Fruit fly (Drosophila melanogaster) whole organism, embryonic: ENCODE results near the gene CG9132.

Experiments used
- CG10209 ChIP-seq: fragments of 200-800 bp; sonication (Bioruptor generic); optimal IDR thresholded peaks from 3 replicates; lab custom pipeline; 2017; ENCODE audit warnings: missing biosample characterization, mild to moderate bottlenecking, missing genetic modification characterization, missing genetic modification reagents
- CG11696 ChIP-seq: fragments of 200-800 bp; sonication (Bioruptor generic); IDR thresholded peaks from 2 replicates; pipeline ENCODE4 v1.3.6; 2022; ENCODE audit warnings: missing biosample characterization, missing genetic modification characterization
- CG12744 ChIP-seq: fragments of 200-800 bp; sonication (Bioruptor generic); optimal IDR thresholded peaks from 2 replicates; lab custom pipeline; 2016; ENCODE audit warnings: missing biosample characterization, missing genetic modification characterization
- CG13424 ChIP-seq: fragments of 200-800 bp; sonication (Bioruptor generic); optimal IDR thresholded peaks from 2 replicates; lab custom pipeline; 2019; ENCODE audit warnings: missing biosample characterization, mild to moderate bottlenecking, missing genetic modification characterization, moderate library complexity
- CG14710 ChIP-seq: fragments of 200-800 bp; sonication (Bioruptor generic); optimal IDR thresholded peaks from 3 replicates; lab custom pipeline; 2019; ENCODE audit warnings: missing biosample characterization, mild to moderate bottlenecking, missing genetic modification characterization, moderate library complexity
- CG15514 ChIP-seq: fragments of 200-800 bp; sonication (Bioruptor generic); optimal IDR thresholded peaks from 3 replicates; lab custom pipeline; 2017; ENCODE audit warnings: missing biosample characterization, missing genetic modification characterization, mild to moderate bottlenecking, moderate library complexity, missing genetic modification reagents
- CG18619 ChIP-seq: fragments of 200-800 bp; sonication (Bioruptor generic); optimal IDR thresholded peaks from 3 replicates; lab custom pipeline; 2017; ENCODE audit warnings: missing biosample characterization, mild to moderate bottlenecking, missing genetic modification characterization
- CG2202 ChIP-seq: fragments of 200-800 bp; sonication (Bioruptor generic); optimal IDR thresholded peaks from 2 replicates; lab custom pipeline; 2018; ENCODE audit warnings: missing biosample characterization, mild to moderate bottlenecking, missing genetic modification characterization
- CG3281 ChIP-seq: fragments of 200-800 bp; sonication (Bioruptor generic); optimal IDR thresholded peaks from 3 replicates; lab custom pipeline; 2017; ENCODE audit warnings: missing biosample characterization, mild to moderate bottlenecking, missing genetic modification characterization
- CG33557 ChIP-seq: fragments of 200-800 bp; sonication (Bioruptor generic); optimal IDR thresholded peaks from 2 replicates; lab custom pipeline; 2019; ENCODE audit warnings: missing biosample characterization, mild to moderate bottlenecking, missing genetic modification characterization, moderate library complexity
- CG42726 ChIP-seq: fragments of 200-800 bp; sonication (Bioruptor generic); IDR thresholded peaks from 2 replicates; pipeline ENCODE4 v1.3.6; 2022; ENCODE audit warnings: missing biosample characterization, missing genetic modification characterization; ENCODE audit not compliant: partially characterized antibody
- CG5245 ChIP-seq: fragments of 200-800 bp; sonication (Bioruptor generic); optimal IDR thresholded peaks from 3 replicates; lab custom pipeline; 2016; ENCODE audit warnings: missing biosample characterization, missing genetic modification characterization
- CG7271 ChIP-seq: fragments of 200-800 bp; sonication (Bioruptor generic); optimal IDR thresholded peaks from 2 replicates; lab custom pipeline; 2018; ENCODE audit warnings: missing biosample characterization, mild to moderate bottlenecking, missing genetic modification characterization, moderate library complexity
- CG7357 ChIP-seq: fragments of 200-800 bp; sonication (Bioruptor generic); IDR thresholded peaks from 3 replicates; pipeline ENCODE4 v1.3.6; 2022; ENCODE audit warnings: missing biosample characterization, missing genetic modification characterization
- CG7745 ChIP-seq: fragments of 200-800 bp; sonication (Bioruptor generic); optimal IDR thresholded peaks from 2 replicates; lab custom pipeline; 2018; ENCODE audit warnings: missing biosample characterization, mild to moderate bottlenecking, missing genetic modification characterization, moderate library complexity
- CG8089 ChIP-seq: fragments of 200-800 bp; sonication (Bioruptor generic); optimal IDR thresholded peaks from 3 replicates; lab custom pipeline; 2016; ENCODE audit warnings: missing biosample characterization, missing genetic modification characterization
- CHES-1-like ChIP-seq: fragments of 200-800 bp; sonication (Bioruptor generic); optimal IDR thresholded peaks from 2 replicates; lab custom pipeline; 2016; ENCODE audit warnings: missing biosample characterization, missing genetic modification characterization
- Camta ChIP-seq: fragments of 200-800 bp; sonication (Bioruptor generic); optimal IDR thresholded peaks from 2 replicates; lab custom pipeline; 2016; ENCODE audit warnings: missing biosample characterization, missing genetic modification characterization
- CrebB ChIP-seq: fragments of 200-800 bp; sonication (Bioruptor generic); optimal IDR thresholded peaks from 3 replicates; lab custom pipeline; 2018; ENCODE audit warnings: missing biosample characterization, mild to moderate bottlenecking, missing genetic modification characterization
- D19A ChIP-seq: fragments of 200-800 bp; optimal IDR thresholded peaks from 3 replicates; lab custom pipeline; 2019; ENCODE audit warnings: missing biosample characterization, mild to moderate bottlenecking, missing genetic modification characterization, moderate library complexity
- Deaf1 ChIP-seq: fragments of 200-800 bp; optimal IDR thresholded peaks from 3 replicates; lab custom pipeline; 2019; ENCODE audit warnings: missing biosample characterization, mild to moderate bottlenecking, missing genetic modification characterization, moderate library complexity
- Dek ChIP-seq: fragments of 200-800 bp; sonication (Bioruptor generic); optimal IDR thresholded peaks from 3 replicates; lab custom pipeline; 2019; ENCODE audit warnings: missing biosample characterization, mild to moderate bottlenecking, missing genetic modification characterization, moderate library complexity
- Doc3 ChIP-seq: fragments of 200-800 bp; sonication (Bioruptor generic); IDR thresholded peaks from 3 replicates; pipeline ENCODE4 v1.3.6; 2022; ENCODE audit warnings: missing biosample characterization, missing genetic modification characterization; ENCODE audit not compliant: partially characterized antibody
- E2f2 ChIP-seq: fragments of 200-800 bp; sonication (Bioruptor generic); IDR thresholded peaks from 2 replicates; pipeline ENCODE4 v1.3.6; 2022; ENCODE audit warnings: missing biosample characterization, missing genetic modification characterization
- Eip74EF ChIP-seq, 2 experiments: fragments of 200-800 bp in 1 of 2; fragments of >200 bp in 1 of 2; sonication (Bioruptor generic) in 1 of 2; optimal IDR thresholded peaks; 2 replicates each; lab custom pipeline; 2017 to 2019; ENCODE audit warnings: missing biosample characterization in 2 of 2, missing genetic modification characterization in 2 of 2, mild to moderate bottlenecking in 1 of 2, moderate library complexity in 1 of 2
- Elba2 ChIP-seq: fragments of 200-800 bp; sonication (Bioruptor generic); optimal IDR thresholded peaks from 3 replicates; lab custom pipeline; 2016; ENCODE audit warnings: missing biosample characterization, missing genetic modification characterization
- Gsc ChIP-seq: fragments of 200-800 bp; sonication (Bioruptor generic); IDR thresholded peaks from 2 replicates; pipeline ENCODE4 v1.3.6; 2022; ENCODE audit warnings: missing biosample characterization, missing genetic modification characterization
- Hey ChIP-seq: fragments of 200-800 bp; sonication (Bioruptor generic); optimal IDR thresholded peaks from 3 replicates; lab custom pipeline; 2018; ENCODE audit warnings: missing biosample characterization, mild to moderate bottlenecking, missing genetic modification characterization
- Lim3 ChIP-seq: fragments of 200-800 bp; sonication (Bioruptor generic); IDR thresholded peaks from 2 replicates; pipeline ENCODE4 v1.3.6; 2022; ENCODE audit warnings: missing biosample characterization, missing genetic modification characterization
- MTF-1 ChIP-seq: fragments of 200-800 bp; sonication (Bioruptor generic); optimal IDR thresholded peaks from 2 replicates; lab custom pipeline; 2018; ENCODE audit warnings: missing biosample characterization, mild to moderate bottlenecking, missing genetic modification characterization, borderline replicate concordance
- NFAT ChIP-seq: fragments of 200-800 bp; sonication (Bioruptor generic); IDR thresholded peaks from 2 replicates; pipeline ENCODE4 v1.3.6; 2022; ENCODE audit warnings: missing biosample characterization, missing genetic modification characterization
- Opbp ChIP-seq: fragments of 200-800 bp; sonication (Bioruptor generic); IDR thresholded peaks from 3 replicates; pipeline ENCODE4 v1.3.6; 2022; ENCODE audit warnings: missing biosample characterization, missing genetic modification characterization; ENCODE audit not compliant: partially characterized antibody
- PHDP ChIP-seq: fragments of 200-800 bp; sonication (Bioruptor generic); optimal IDR thresholded peaks from 3 replicates; lab custom pipeline; 2018; ENCODE audit warnings: missing biosample characterization, mild to moderate bottlenecking, missing genetic modification characterization, moderate library complexity
- Ptx1 ChIP-seq: fragments of 200-800 bp; sonication (Bioruptor generic); IDR thresholded peaks from 2 replicates; pipeline ENCODE4 v1.3.6; 2022; ENCODE audit warnings: missing biosample characterization, missing genetic modification characterization
- Scr ChIP-seq: fragments of 200-800 bp; sonication (Bioruptor generic); IDR thresholded peaks from 2 replicates; pipeline ENCODE4 v1.3.6; 2022; ENCODE audit warnings: missing biosample characterization, missing genetic modification characterization; ENCODE audit not compliant: partially characterized antibody
- Xrp1 ChIP-seq: fragments of 200-800 bp; sonication (Bioruptor generic); IDR thresholded peaks from 2 replicates; pipeline ENCODE4 v1.3.6; 2022; ENCODE audit warnings: missing biosample characterization, missing genetic modification characterization
- bowl ChIP-seq: fragments of 200-800 bp; sonication (Bioruptor generic); IDR thresholded peaks from 2 replicates; pipeline ENCODE4 v1.3.6; 2022; ENCODE audit warnings: missing biosample characterization, missing genetic modification characterization
- caup ChIP-seq: fragments of 200-800 bp; sonication (Bioruptor generic); optimal IDR thresholded peaks from 3 replicates; lab custom pipeline; 2017; ENCODE audit warnings: missing biosample characterization, mild to moderate bottlenecking, missing genetic modification characterization, moderate library complexity; ENCODE audit not compliant: severe bottlenecking
- dan ChIP-seq: fragments of 200-800 bp; sonication (Bioruptor generic); IDR thresholded peaks from 2 replicates; pipeline ENCODE4 v1.3.6; 2022; ENCODE audit warnings: missing biosample characterization, missing genetic modification characterization
- gro ChIP-seq: fragments of 200-800 bp; sonication (Bioruptor generic); optimal IDR thresholded peaks from 2 replicates; lab custom pipeline; 2016; ENCODE audit warnings: missing biosample characterization, missing genetic modification characterization
- kni ChIP-seq: fragments of 200-800 bp; sonication (Bioruptor generic); optimal IDR thresholded peaks from 3 replicates; lab custom pipeline; 2017; ENCODE audit warnings: mild to moderate bottlenecking, missing biosample characterization, missing genetic modification reagents, missing genetic modification characterization
- lbe ChIP-seq: fragments of 200-800 bp; sonication (Bioruptor generic); optimal IDR thresholded peaks from 2 replicates; lab custom pipeline; 2016; ENCODE audit warnings: missing biosample characterization, mild to moderate bottlenecking, missing genetic modification characterization
- nerfin-1 ChIP-seq: fragments of 200-800 bp; sonication (Bioruptor generic); optimal IDR thresholded peaks from 3 replicates; lab custom pipeline; 2019; ENCODE audit warnings: missing biosample characterization, mild to moderate bottlenecking, missing genetic modification characterization, moderate library complexity
- phol ChIP-seq: fragments of 200-800 bp; sonication (Bioruptor generic); optimal IDR thresholded peaks from 3 replicates; lab custom pipeline; 2018; ENCODE audit warnings: missing biosample characterization, mild to moderate bottlenecking, missing genetic modification characterization, moderate library complexity
- tin ChIP-seq: fragments of 200-800 bp; sonication (Bioruptor generic); optimal IDR thresholded peaks from 3 replicates; lab custom pipeline; 2016; ENCODE audit warnings: missing biosample characterization, missing genetic modification characterization
- zen ChIP-seq: fragments of 200-800 bp; sonication (Bioruptor generic); optimal IDR thresholded peaks from 3 replicates; lab custom pipeline; 2018; ENCODE audit warnings: missing biosample characterization, mild to moderate bottlenecking, missing genetic modification characterization, moderate library complexity
- zf30C ChIP-seq: fragments of 200-800 bp; sonication (Bioruptor generic); optimal IDR thresholded peaks from 3 replicates; lab custom pipeline; 2018; ENCODE audit warnings: missing biosample characterization, mild to moderate bottlenecking, missing genetic modification characterization

The CG9132 gene

dm6 chrX:16750712-16751578 is 49.6 kb downstream of the CG9132 start (continued):
- TF ChIP-seq CG7745 (tag; lab: Kevin White, UChicago) (no peak), caup (GFP tag; lab: Kevin White, UChicago) (peak; percentile 39), nerfin-1 (tag; lab: Kevin White, UChicago) (peak; percentile 65), Gsc (GFP tag; lab: Robert Waterston, UW) (no peak), Elba2 (GFP tag; lab: Kevin White, UChicago) (no peak), PHDP (tag; lab: Kevin White, UChicago) (peak; percentile 84), CG33557 (GFP tag; lab: Kevin White, UChicago) (peak; percentile 82), NFAT (GFP tag; lab: Robert Waterston, UW) (no peak), CG13424 (tag; lab: Kevin White, UChicago) (peak; percentile 86), tin (GFP tag; lab: Kevin White, UChicago) (peak; percentile 59), zf30C (GFP tag; lab: Kevin White, UChicago) (no peak), Deaf1 (tag; lab: Kevin White, UChicago) (peak; percentile 49), Opbp (GFP tag; lab: Robert Waterston, UW) (no peak), zen (tag; lab: Kevin White, UChicago) (peak; percentile 57), Lim3 (GFP tag; lab: Robert Waterston, UW) (no peak), CHES-1-like (GFP tag; lab: Kevin White, UChicago) (no peak), Camta (peak; percentile 22), CG11696 (GFP tag; lab: Robert Waterston, UW) (peak; percentile 15; the same call in 1 of the 2 replicates), CG15514 (GFP tag; lab: Kevin White, UChicago) (peak; percentile 28), Dek (tag; lab: Kevin White, UChicago) (peak; percentile 67), Doc3 (GFP tag; lab: Robert Waterston, UW) (no peak), D19A (tag; lab: Kevin White, UChicago) (peak; percentile 80), CG5245 (GFP tag; lab: Kevin White, UChicago) (no peak), CG3281 (GFP tag; lab: Kevin White, UChicago) (peak; percentile 69), Xrp1 (GFP tag; lab: Robert Waterston, UW) (peak; percentile 67), dan (GFP tag; lab: Robert Waterston, UW) (no peak), E2f2 (GFP tag; lab: Robert Waterston, UW) (no peak), lbe (peak; percentile 67), CG18619 (GFP tag; lab: Kevin White, UChicago) (peak; percentile 67), CG8089 (no peak), gro (peak; percentile 50), Eip74EF (GFP tag; optimal IDR thresholded peaks at IDR 0.05; lab: Kevin White, UChicago) (peak in 1 of 2 experiments; percentile 72), CG7357 (GFP tag; lab: Robert Waterston, UW) (peak; percentile 44; the same call in 2 of the 3 replicates), phol (tag; lab: Kevin White, UChicago) (peak; percentile 80), kni (peak; percentile 66), CG14710 (tag; lab: Kevin White, UChicago) (peak; percentile 77), CG2202 (tag; lab: Kevin White, UChicago) (peak; percentile 35), Ptx1 (GFP tag; lab: Robert Waterston, UW) (peak; percentile 61), CG7271 (tag; lab: Kevin White, UChicago) (no peak), bowl (GFP tag; lab: Robert Waterston, UW) (no peak), CG10209 (GFP tag; lab: Kevin White, UChicago) (peak; percentile 64), MTF-1 (GFP tag; lab: Kevin White, UChicago) (peak; percentile 47), CG12744 (peak; percentile 5), CG42726 (GFP tag; lab: Robert Waterston, UW) (no peak), Hey (tag; lab: Kevin White, UChicago) (no peak), Scr (no peak), CrebB (tag; lab: Kevin White, UChicago) (peak; percentile 62)
